Worm (Caenorhabditis elegans): ENCODE results near the gene F40F8.11.

F40F8.11 gene

DNA sequence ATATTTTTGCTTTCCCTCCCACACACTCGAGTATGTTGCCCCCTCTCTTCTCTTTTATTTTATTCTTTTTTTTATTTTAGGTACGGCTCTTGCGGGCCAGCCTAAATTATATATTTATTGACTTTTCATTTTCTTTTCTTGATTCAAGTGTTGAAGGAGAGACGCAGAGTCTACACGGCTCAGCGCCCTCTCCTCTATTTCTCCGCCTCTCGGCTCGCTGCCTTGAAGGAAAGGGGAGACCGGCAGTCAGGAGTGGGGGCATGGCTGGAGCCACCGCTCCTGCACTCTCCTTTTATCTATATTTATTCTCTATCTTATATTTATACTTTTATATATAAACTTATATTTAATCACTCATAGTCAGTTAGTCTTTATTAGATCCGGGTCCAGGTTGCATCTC lies 34.0 kb upstream of the F40F8.11 start:
- TF ChIP-seq nhr-25 (tag; optimal IDR thresholded peaks at IDR 0.05) (no peak), ceh-9 (tag; optimal IDR thresholded peaks at IDR 0.05) (no peak), snpc-4 (tag; optimal IDR thresholded peaks at IDR 0.05) (peak; percentile 69), pha-4 (tag; optimal IDR thresholded peaks at IDR 0.05) (peak; percentile 43), lsy-12 (tag; optimal IDR thresholded peaks at IDR 0.05) (no peak), ztf-11 (tag; optimal IDR thresholded peaks at IDR 0.05) (no peak), ceh-82 (tag; optimal IDR thresholded peaks at IDR 0.05) (no peak), tbx-2 (tag; optimal IDR thresholded peaks at IDR 0.05) (no peak), sea-2 (GFP tag; optimal IDR thresholded peaks at IDR 0.05) (no peak), nfya-1 (tag; optimal IDR thresholded peaks at IDR 0.05; ENCODE audit: insufficient read depth) (peak; percentile 40), aly-2 (tag; optimal IDR thresholded peaks at IDR 0.05) (no peak), elt-3 (tag; optimal IDR thresholded peaks at IDR 0.05) (no peak), egl-27 (tag; optimal IDR thresholded peaks at IDR 0.05) (no peak), ama-1 (optimal IDR thresholded peaks at IDR 0.05) (no peak), R02D3.7 (tag; optimal IDR thresholded peaks at IDR 0.05) (no peak)

DNA sequence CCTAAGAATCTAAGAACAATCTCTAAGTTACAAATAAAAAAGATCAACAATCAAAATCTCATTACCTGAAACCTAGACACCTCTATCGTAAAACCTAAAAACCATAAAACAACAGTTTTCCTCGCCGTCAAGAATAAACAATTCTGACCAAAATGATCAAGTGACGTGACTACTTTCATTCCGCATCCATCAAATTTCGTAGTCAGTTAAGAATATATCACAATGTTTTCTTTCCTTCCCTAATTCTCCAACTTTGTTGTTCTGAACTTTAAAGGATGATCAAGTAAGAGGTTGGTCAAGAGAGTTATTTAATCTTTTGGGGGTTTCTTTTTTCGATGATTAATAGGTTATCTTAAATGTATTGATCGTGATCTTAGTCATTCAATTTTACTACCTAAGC lies 30.9 kb upstream of the F40F8.11 start:
- TF ChIP-seq fkh-10 (GFP tag; optimal IDR thresholded peaks at IDR 0.05) (no peak), elt-2 (tag; optimal IDR thresholded peaks at IDR 0.05) (no peak), R02D3.7 (tag; optimal IDR thresholded peaks at IDR 0.05) (no peak), eor-1 (tag; optimal IDR thresholded peaks at IDR 0.05) (no peak), nhr-11 (tag; optimal IDR thresholded peaks at IDR 0.05) (no peak), nhr-77 (tag; optimal IDR thresholded peaks at IDR 0.05) (no peak), nhr-67 (tag; optimal IDR thresholded peaks at IDR 0.05) (no peak), nhr-237 (tag; optimal IDR thresholded peaks at IDR 0.05) (no peak), nhr-23 (tag; optimal IDR thresholded peaks at IDR 0.05) (no peak)

DNA sequence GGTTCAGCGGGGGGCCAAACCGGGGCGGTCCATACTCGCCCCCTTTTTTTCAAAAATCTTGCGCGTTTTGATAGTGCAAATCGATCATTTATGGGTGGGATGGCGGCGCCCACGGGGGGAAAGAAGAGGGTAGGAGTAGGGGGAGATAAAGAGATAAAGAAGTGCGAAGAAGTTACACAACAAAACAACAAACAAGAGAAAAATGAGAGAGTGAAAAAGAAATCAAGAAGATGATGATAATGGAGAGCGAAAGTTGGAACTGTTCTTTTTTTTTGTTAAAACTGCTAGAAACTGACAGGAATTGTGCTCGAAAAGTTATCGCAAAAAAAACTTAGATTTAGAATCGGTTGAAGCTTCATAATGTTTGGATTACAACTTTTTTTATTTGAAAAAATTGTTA lies 30.0 kb upstream of the F40F8.11 start, which contains the start of gene ptr-13:
ptr-13 (minus strand) TSS at position 92 of the 400 bp plus-strand sequence.
- TF ChIP-seq elt-3 (tag; optimal IDR thresholded peaks at IDR 0.05) (peak in 1 of 3 experiments; percentile 24), pha-4 (tag; optimal IDR thresholded peaks at IDR 0.05) (no peak)

DNA sequence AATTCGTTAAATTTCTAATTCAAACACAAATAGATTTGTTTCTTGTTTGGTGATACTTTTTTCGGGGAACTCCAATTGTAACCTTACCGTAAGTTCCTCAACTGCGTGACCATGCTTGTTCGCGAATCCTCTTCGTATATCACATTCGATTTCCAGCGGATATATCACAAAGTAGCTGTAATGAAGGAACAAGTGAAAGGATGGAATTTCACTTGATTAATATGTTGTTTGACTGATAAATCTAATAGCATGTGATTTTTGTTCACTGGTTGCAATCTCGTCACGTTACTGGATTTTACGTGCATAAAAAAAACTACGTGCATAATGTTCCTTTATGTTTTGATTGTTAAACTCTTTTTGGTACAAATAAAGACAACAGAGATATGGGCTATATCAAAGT lies 29.3 kb upstream of the F40F8.11 start:
- TF ChIP-seq pha-4 (tag; optimal IDR thresholded peaks at IDR 0.05) (no peak), nhr-25 (tag; optimal IDR thresholded peaks at IDR 0.05) (peak; percentile 26)

DNA sequence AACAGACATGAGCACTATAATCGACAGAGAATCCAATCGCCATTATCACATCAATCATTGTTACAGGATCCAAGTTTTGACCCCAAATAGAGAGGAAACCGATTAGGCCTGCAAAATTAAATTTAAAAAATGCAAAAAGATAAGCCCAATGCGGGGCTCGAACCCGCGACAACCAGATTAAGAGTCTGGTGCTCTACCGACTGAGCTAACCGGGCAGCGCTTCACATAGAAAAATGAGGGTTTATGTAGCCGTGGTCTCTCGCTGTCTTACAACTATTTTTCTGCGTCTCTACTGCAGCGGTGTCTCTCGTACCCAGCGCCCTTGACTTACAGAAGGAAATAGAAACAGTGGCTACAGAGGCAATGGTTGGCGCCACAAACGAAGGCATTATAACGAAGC lies 25.3 kb upstream of the F40F8.11 start:
- TF ChIP-seq unc-39 (tag; optimal IDR thresholded peaks at IDR 0.05) (no peak), nhr-76 (tag; optimal IDR thresholded peaks at IDR 0.05) (no peak), aly-2 (tag; optimal IDR thresholded peaks at IDR 0.05) (no peak), elt-1 (tag; optimal IDR thresholded peaks at IDR 0.05) (no peak), elt-2 (tag; optimal IDR thresholded peaks at IDR 0.05) (peak; percentile 56), daf-12 (tag; optimal IDR thresholded peaks at IDR 0.05) (no peak), nhr-23 (tag; optimal IDR thresholded peaks at IDR 0.05) (no peak), ceh-9 (tag; optimal IDR thresholded peaks at IDR 0.05) (no peak), mml-1 (tag; optimal IDR thresholded peaks at IDR 0.05) (no peak), egl-5 (tag; optimal IDR thresholded peaks at IDR 0.05) (no peak), nhr-67 (tag; optimal IDR thresholded peaks at IDR 0.05) (no peak), fkh-2 (tag; optimal IDR thresholded peaks at IDR 0.05) (no peak), egl-27 (tag; optimal IDR thresholded peaks at IDR 0.05) (no peak), nhr-28 (tag; optimal IDR thresholded peaks at IDR 0.05) (no peak), ztf-4 (tag; optimal IDR thresholded peaks at IDR 0.05) (no peak), pha-4 (tag; optimal IDR thresholded peaks at IDR 0.05) (peak; percentile 12), nhr-25 (tag; optimal IDR thresholded peaks at IDR 0.05) (peak; percentile 42), skn-1 (tag; optimal IDR thresholded peaks at IDR 0.05) (no peak), mdl-1 (tag; optimal IDR thresholded peaks at IDR 0.05) (no peak), fkh-10 (GFP tag; optimal IDR thresholded peaks at IDR 0.05) (no peak), sea-2 (GFP tag; optimal IDR thresholded peaks at IDR 0.05) (no peak), elt-3 (tag; optimal IDR thresholded peaks at IDR 0.05) (no peak), snpc-4 (tag; optimal IDR thresholded peaks at IDR 0.05) (peak; percentile 3), ama-1 (optimal IDR thresholded peaks at IDR 0.05) (no peak), unc-62 (GFP tag; optimal IDR thresholded peaks at IDR 0.05) (peak; percentile 11), ceh-82 (tag; optimal IDR thresholded peaks at IDR 0.05) (peak; percentile 12), hmg-11 (tag; optimal IDR thresholded peaks at IDR 0.05) (peak; percentile 77), fos-1 (tag; optimal IDR thresholded peaks at IDR 0.05) (no peak), ZK546.5 (tag; optimal IDR thresholded peaks at IDR 0.05) (no peak), nhr-237 (tag; optimal IDR thresholded peaks at IDR 0.05) (no peak), ceh-16 (tag; optimal IDR thresholded peaks at IDR 0.05) (no peak), nhr-43 (tag; optimal IDR thresholded peaks at IDR 0.05; ENCODE audit: poor library complexity, severe bottlenecking) (peak; percentile 33), ztf-11 (tag; optimal IDR thresholded peaks at IDR 0.05) (no peak), ceh-28 (tag; optimal IDR thresholded peaks at IDR 0.05) (no peak), jun-1 (tag; optimal IDR thresholded peaks at IDR 0.05) (peak; percentile 32), eor-1 (tag; optimal IDR thresholded peaks at IDR 0.05) (no peak), pqm-1 (tag; optimal IDR thresholded peaks at IDR 0.05) (no peak), lin-39 (tag; optimal IDR thresholded peaks at IDR 0.05) (peak; percentile 58), nhr-77 (tag; optimal IDR thresholded peaks at IDR 0.05) (no peak)
